Worm (Caenorhabditis elegans): ENCODE data around the gene col-128.

col-128 gene

DNA sequence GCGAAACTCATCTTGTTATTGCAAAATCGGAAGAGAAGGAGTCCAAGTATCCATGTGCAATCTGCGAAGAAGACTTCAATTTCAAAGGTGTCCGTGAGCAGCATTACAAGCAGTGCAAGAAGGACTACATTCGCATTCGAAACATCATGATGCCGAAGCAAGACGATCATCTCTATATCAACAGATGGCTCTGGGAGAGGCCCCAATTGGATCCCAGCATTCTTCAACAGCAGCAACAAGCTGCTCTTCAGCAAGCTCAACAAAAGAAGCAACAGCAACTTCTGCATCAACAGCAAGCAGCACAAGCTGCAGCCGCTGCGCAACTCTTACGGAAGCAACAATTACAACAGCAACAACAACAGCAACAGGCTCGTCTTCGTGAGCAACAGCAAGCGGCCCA, 25.6 kb downstream of the col-128 start:
- TF ChIP-seq madf-2 (tag; optimal IDR thresholded peaks at IDR 0.05) (no peak), ceh-6 (GFP tag; optimal IDR thresholded peaks at IDR 0.05) (no peak), ceh-19 (GFP tag; optimal IDR thresholded peaks at IDR 0.05) (no peak), ama-1 (optimal IDR thresholded peaks at IDR 0.05) (no peak), F13H6.1 (tag; optimal IDR thresholded peaks at IDR 0.05) (no peak), hlh-30 (tag; optimal IDR thresholded peaks at IDR 0.05; ENCODE audit: insufficient read depth) (no peak), C08G9.2 (tag; optimal IDR thresholded peaks at IDR 0.05) (no peak)

DNA sequence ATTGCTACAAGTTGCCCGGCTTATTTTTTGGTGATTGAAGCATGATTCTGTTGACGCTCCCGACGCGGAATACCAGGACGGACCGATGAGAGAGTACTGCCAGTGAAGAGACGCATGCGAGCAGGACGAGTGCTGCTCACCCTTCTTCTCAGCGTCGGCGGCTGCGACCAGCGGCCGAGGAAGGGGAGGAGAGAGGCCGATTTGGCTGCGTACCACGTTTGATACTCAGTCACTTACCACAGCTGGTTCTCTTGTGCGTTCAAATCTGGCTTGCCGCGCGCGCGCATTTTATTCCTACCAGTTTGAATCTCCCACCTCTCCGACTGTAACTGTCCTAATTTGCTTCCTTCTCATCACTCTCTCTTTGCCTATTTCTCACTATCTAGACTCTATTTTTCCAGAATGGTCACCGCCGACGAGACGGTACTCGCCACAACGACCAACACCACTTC, 27.5 kb downstream of the col-128 start, which contains the start of gene mep-1:
Gene mep-1, plus strand, starts transcription at position 402 of the 452 bp plus-strand sequence.
- peak; percentile 43 for TF ChIP-seq ceh-18 (tag; optimal IDR thresholded peaks at IDR 0.05)
- TF ChIP-seq hlh-15 (tag; optimal IDR thresholded peaks at IDR 0.05) = no peak
- TF ChIP-seq madf-2 (tag; optimal IDR thresholded peaks at IDR 0.05) = peak; percentile 72
- no peak for TF ChIP-seq C38D4.7 (GFP tag; optimal IDR thresholded peaks at IDR 0.05)
- peak; percentile 61 for TF ChIP-seq rnt-1 (tag; optimal IDR thresholded peaks at IDR 0.05)
- peak; percentile 9 for TF ChIP-seq ref-2 (tag; optimal IDR thresholded peaks at IDR 0.05)
- peak; percentile 61 for TF ChIP-seq eyg-1 (tag; optimal IDR thresholded peaks at IDR 0.05)
- TF ChIP-seq ztf-16 (tag; optimal IDR thresholded peaks at IDR 0.05) = peak; percentile 2
- TF ChIP-seq tbx-7 (tag; optimal IDR thresholded peaks at IDR 0.05) = no peak
- TF ChIP-seq unc-42 (tag; optimal IDR thresholded peaks at IDR 0.05) = peak; percentile 43
- peak; percentile 5 for TF ChIP-seq unc-55 (GFP tag; optimal IDR thresholded peaks at IDR 0.05)
- TF ChIP-seq pag-3 (tag; optimal IDR thresholded peaks at IDR 0.05; ENCODE audit: borderline replicate concordance) = no peak
- peak; percentile 55 for TF ChIP-seq dmd-4 (tag; optimal IDR thresholded peaks at IDR 0.05; ENCODE audit: borderline replicate concordance)
- TF ChIP-seq C08G9.2 (tag; optimal IDR thresholded peaks at IDR 0.05) = peak; percentile 17
- TF ChIP-seq ceh-45 (GFP tag; IDR thresholded peaks at IDR 0.05) = no peak
- peak; percentile 69 for TF ChIP-seq tbx-2 (tag; optimal IDR thresholded peaks at IDR 0.05)
- peak; percentile 31 for TF ChIP-seq hlh-30 (tag; optimal IDR thresholded peaks at IDR 0.05; ENCODE audit: insufficient read depth)
- TF ChIP-seq nfya-1 (tag; optimal IDR thresholded peaks at IDR 0.05) = peak; percentile 52
- peak; percentile 5 for TF ChIP-seq ceh-6 (GFP tag; optimal IDR thresholded peaks at IDR 0.05)
- TF ChIP-seq syd-9 (tag; optimal IDR thresholded peaks at IDR 0.05) = no peak
- peak; percentile 62 for TF ChIP-seq ceh-34 (tag; optimal IDR thresholded peaks at IDR 0.05)
- peak; percentile 65 for TF ChIP-seq ceh-31 (tag; optimal IDR thresholded peaks at IDR 0.05)

DNA sequence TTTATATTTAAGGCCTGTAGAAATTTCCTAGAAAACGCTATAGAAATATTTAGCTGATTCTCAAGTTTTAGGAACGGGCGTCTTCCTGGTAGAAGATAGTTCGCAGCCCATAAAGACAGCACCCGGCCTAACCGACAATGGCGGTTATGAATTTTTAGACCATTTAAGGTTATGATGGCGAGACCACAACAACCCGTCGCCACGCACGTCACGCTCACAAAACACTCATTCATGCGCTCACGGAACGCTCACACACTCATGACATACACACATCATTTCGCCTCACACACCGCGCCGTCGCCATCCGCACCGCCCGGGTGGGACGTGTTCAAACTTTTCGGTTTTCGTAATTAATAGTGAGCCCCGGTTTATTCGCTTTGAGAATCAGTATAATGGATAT, 28.1 kb downstream of the col-128 start:
- TF ChIP-seq dve-1 (tag; optimal IDR thresholded peaks at IDR 0.05) = no peak
- TF ChIP-seq ceh-24 (tag; optimal IDR thresholded peaks at IDR 0.05) = no peak
- peak; percentile 1 for TF ChIP-seq hlh-30 (tag; optimal IDR thresholded peaks at IDR 0.05; ENCODE audit: insufficient read depth)

ce11 chrIV:11522225-11522952, 29.4 kb downstream of the col-128 start:
- TF ChIP-seq madf-2 (tag; optimal IDR thresholded peaks at IDR 0.05) (peak; percentile 99), ceh-22 (tag; optimal IDR thresholded peaks at IDR 0.05) (no peak), eyg-1 (tag; optimal IDR thresholded peaks at IDR 0.05) (no peak), hlh-30 (tag; optimal IDR thresholded peaks at IDR 0.05; ENCODE audit: insufficient read depth) (no peak), unc-3 (GFP tag; conservative IDR thresholded peaks at IDR 0.05) (no peak), unc-3 (tag; optimal IDR thresholded peaks at IDR 0.05) (no peak), pag-3 (tag; optimal IDR thresholded peaks at IDR 0.05; ENCODE audit: borderline replicate concordance) (no peak), K02D7.2 (tag; optimal IDR thresholded peaks at IDR 0.05) (no peak), sox-4 (tag; optimal IDR thresholded peaks at IDR 0.05) (no peak), nfya-1 (tag; optimal IDR thresholded peaks at IDR 0.05) (peak; percentile 49), ref-2 (tag; optimal IDR thresholded peaks at IDR 0.05) (peak; percentile 6), ceh-18 (tag; optimal IDR thresholded peaks at IDR 0.05) (peak; percentile 37), pha-2 (tag; optimal IDR thresholded peaks at IDR 0.05) (no peak), ceh-31 (tag; optimal IDR thresholded peaks at IDR 0.05) (peak; percentile 22), ztf-16 (tag; optimal IDR thresholded peaks at IDR 0.05) (no peak), zip-5 (tag; optimal IDR thresholded peaks at IDR 0.05) (no peak), sdc-2 (tag; optimal IDR thresholded peaks at IDR 0.05) (no peak), unc-55 (GFP tag; optimal IDR thresholded peaks at IDR 0.05) (peak; percentile 24), dve-1 (tag; optimal IDR thresholded peaks at IDR 0.05) (peak; percentile 21), ceh-24 (tag; optimal IDR thresholded peaks at IDR 0.05) (no peak), ceh-48 (tag; optimal IDR thresholded peaks at IDR 0.05) (peak; percentile 16), Y22D7AL.16 (tag; optimal IDR thresholded peaks at IDR 0.05) (no peak), fkh-10 (GFP tag; optimal IDR thresholded peaks at IDR 0.05) (no peak)
